Fruit fly (Drosophila melanogaster) whole organism, embryonic: ENCODE measurements around the gene TwdlW.
A peak's percentile ranks its signal among the peaks of the same experiment; 100 is the strongest.

Experiments
- Ada2b ChIP-seq: fragments of 200-800 bp; sonication (Bioruptor generic); IDR thresholded peaks from 2 replicates; pipeline ENCODE4 v1.3.6; 2022; ENCODE audit warnings: missing biosample characterization, missing genetic modification characterization
- Adf1 ChIP-seq: fragments of 200-800 bp; sonication (Bioruptor generic); IDR thresholded peaks from 2 replicates; pipeline ENCODE4 v1.3.6; 2022; ENCODE audit warnings: missing biosample characterization, missing genetic modification characterization
- BtbVII ChIP-seq: fragments of 200-800 bp; sonication (Bioruptor generic); optimal IDR thresholded peaks from 3 replicates; lab custom pipeline; 2017; ENCODE audit warnings: missing biosample characterization, mild to moderate bottlenecking, missing genetic modification characterization
- CG1024 ChIP-seq: fragments of 200-800 bp; sonication (Bioruptor generic); IDR thresholded peaks from 2 replicates; pipeline ENCODE4 v1.3.6; 2022; ENCODE audit warnings: missing biosample characterization, missing genetic modification characterization
- CG11696 ChIP-seq: fragments of 200-800 bp; sonication (Bioruptor generic); IDR thresholded peaks from 2 replicates; pipeline ENCODE4 v1.3.6; 2022; ENCODE audit warnings: missing biosample characterization, missing genetic modification characterization
- CG12104 ChIP-seq: fragments of 200-800 bp; sonication (Bioruptor generic); optimal IDR thresholded peaks from 3 replicates; lab custom pipeline; 2016; ENCODE audit warnings: missing biosample characterization, missing genetic modification characterization
- CG12219 ChIP-seq: fragments of 200-800 bp; sonication (Bioruptor generic); optimal IDR thresholded peaks from 3 replicates; lab custom pipeline; 2018; ENCODE audit warnings: missing biosample characterization, mild to moderate bottlenecking, missing genetic modification characterization
- CG1529 ChIP-seq: fragments of 200-800 bp; sonication (Bioruptor generic); optimal IDR thresholded peaks from 3 replicates; lab custom pipeline; 2018; ENCODE audit warnings: missing biosample characterization, missing genetic modification characterization
- CG16815 ChIP-seq: fragments of 200-800 bp; sonication (Bioruptor generic); optimal IDR thresholded peaks from 3 replicates; lab custom pipeline; 2017; ENCODE audit warnings: missing biosample characterization, mild to moderate bottlenecking, missing genetic modification characterization
- CG17385 ChIP-seq: fragments of 200-800 bp; sonication (Bioruptor generic); optimal IDR thresholded peaks from 3 replicates; lab custom pipeline; 2018; ENCODE audit warnings: missing biosample characterization, mild to moderate bottlenecking, missing genetic modification characterization
- CG17829 ChIP-seq: fragments of 200-800 bp; optimal IDR thresholded peaks from 2 replicates; lab custom pipeline; 2019; ENCODE audit warnings: missing biosample characterization, mild to moderate bottlenecking, missing genetic modification characterization, moderate library complexity
- CG18011 ChIP-seq: fragments of 200-800 bp; sonication (Bioruptor generic); optimal IDR thresholded peaks from 2 replicates; lab custom pipeline; 2017; ENCODE audit warnings: missing biosample characterization, missing genetic modification characterization, mild to moderate bottlenecking, moderate library complexity, missing genotype
- CG18476 ChIP-seq: fragments of 200-800 bp; sonication (Bioruptor generic); optimal IDR thresholded peaks from 2 replicates; lab custom pipeline; 2016; ENCODE audit warnings: missing biosample characterization, mild to moderate bottlenecking, missing genetic modification characterization
- CG2712 ChIP-seq: fragments of 200-800 bp; optimal IDR thresholded peaks from 3 replicates; lab custom pipeline; 2019; ENCODE audit warnings: missing biosample characterization, mild to moderate bottlenecking, missing genetic modification characterization, moderate library complexity
- CG30020 ChIP-seq: fragments of 200-800 bp; optimal IDR thresholded peaks from 2 replicates; lab custom pipeline; 2019; ENCODE audit warnings: missing biosample characterization, mild to moderate bottlenecking, missing genetic modification characterization, moderate library complexity
- CG3407 ChIP-seq: fragments of 200-800 bp; sonication (Bioruptor generic); optimal IDR thresholded peaks from 2 replicates; lab custom pipeline; 2018; ENCODE audit warnings: missing biosample characterization, mild to moderate bottlenecking, missing genetic modification characterization
- CG3995 ChIP-seq: fragments of 200-800 bp; sonication (Bioruptor generic); optimal IDR thresholded peaks from 3 replicates; lab custom pipeline; 2016; ENCODE audit warnings: missing biosample characterization, missing genetic modification characterization
- CG6854 ChIP-seq: fragments of 200-800 bp; sonication (Bioruptor generic); optimal IDR thresholded peaks from 3 replicates; lab custom pipeline; 2017; ENCODE audit warnings: missing biosample characterization, mild to moderate bottlenecking, missing genetic modification characterization
- CG7271 ChIP-seq: fragments of 200-800 bp; sonication (Bioruptor generic); optimal IDR thresholded peaks from 2 replicates; lab custom pipeline; 2018; ENCODE audit warnings: missing biosample characterization, mild to moderate bottlenecking, missing genetic modification characterization, moderate library complexity
- CG7745 ChIP-seq: fragments of 200-800 bp; sonication (Bioruptor generic); optimal IDR thresholded peaks from 2 replicates; lab custom pipeline; 2018; ENCODE audit warnings: missing biosample characterization, mild to moderate bottlenecking, missing genetic modification characterization, moderate library complexity
- CG7963 ChIP-seq: fragments of 200-800 bp; sonication (Bioruptor generic); IDR thresholded peaks from 3 replicates; pipeline ENCODE4 v1.3.6; 2022; ENCODE audit warnings: missing biosample characterization, missing genetic modification characterization; ENCODE audit not compliant: partially characterized antibody
- CG9817 ChIP-seq: fragments of 200-800 bp; sonication (Bioruptor generic); optimal IDR thresholded peaks from 2 replicates; lab custom pipeline; 2018; ENCODE audit warnings: missing biosample characterization, mild to moderate bottlenecking, missing genetic modification characterization, moderate library complexity
- D19A ChIP-seq: fragments of 200-800 bp; optimal IDR thresholded peaks from 3 replicates; lab custom pipeline; 2019; ENCODE audit warnings: missing biosample characterization, mild to moderate bottlenecking, missing genetic modification characterization, moderate library complexity
- Dll ChIP-seq: fragments of 200-800 bp; sonication (Bioruptor generic); IDR thresholded peaks from 4 replicates; pipeline ENCODE4 v1.3.6; 2022; ENCODE audit warnings: missing biosample characterization, missing genetic modification characterization; ENCODE audit not compliant: partially characterized antibody
- HLH4C ChIP-seq: fragments of 200-800 bp; sonication (Bioruptor generic); IDR thresholded peaks from 3 replicates; pipeline ENCODE4 v1.3.6; 2022; ENCODE audit warnings: missing biosample characterization, missing genetic modification characterization; ENCODE audit not compliant: partially characterized antibody
- HLHmδ ChIP-seq: fragments of 200-800 bp; sonication (Bioruptor generic); optimal IDR thresholded peaks from 2 replicates; lab custom pipeline; 2018; ENCODE audit warnings: missing biosample characterization, mild to moderate bottlenecking, missing genetic modification characterization, moderate library complexity
- Oaz ChIP-seq: fragments of 200-800 bp; sonication (Bioruptor generic); IDR thresholded peaks from 2 replicates; pipeline ENCODE4 v1.3.6; 2022; ENCODE audit warnings: missing biosample characterization, missing genetic modification characterization
- Opbp ChIP-seq: fragments of 200-800 bp; sonication (Bioruptor generic); IDR thresholded peaks from 3 replicates; pipeline ENCODE4 v1.3.6; 2022; ENCODE audit warnings: missing biosample characterization, missing genetic modification characterization; ENCODE audit not compliant: partially characterized antibody
- Sry-δ ChIP-seq: fragments of 200-800 bp; sonication (Bioruptor generic); optimal IDR thresholded peaks from 2 replicates; lab custom pipeline; 2016; ENCODE audit warnings: missing biosample characterization, missing genetic modification characterization
- ab ChIP-seq: fragments of 200-800 bp; sonication (Bioruptor generic); optimal IDR thresholded peaks from 2 replicates; lab custom pipeline; 2016; ENCODE audit warnings: missing biosample characterization, missing genetic modification characterization
- br ChIP-seq: fragments of >200 bp; optimal IDR thresholded peaks from 2 replicates; lab custom pipeline; 2017
- cad ChIP-seq: fragments of >200 bp; optimal IDR thresholded peaks from 2 replicates; lab custom pipeline; 2017; ENCODE audit warnings: missing biosample characterization, missing genetic modification characterization
- cg ChIP-seq: fragments of 200-800 bp; sonication (Bioruptor generic); optimal IDR thresholded peaks from 3 replicates; lab custom pipeline; 2019; ENCODE audit warnings: missing biosample characterization, mild to moderate bottlenecking, missing genetic modification characterization, moderate library complexity
- chm ChIP-seq: fragments of 200-800 bp; sonication (Bioruptor generic); IDR thresholded peaks from 2 replicates; pipeline ENCODE4 v1.3.6; 2022; ENCODE audit warnings: missing biosample characterization, missing genetic modification characterization
- dmrt11E ChIP-seq: fragments of 200-800 bp; sonication (Bioruptor generic); optimal IDR thresholded peaks from 3 replicates; lab custom pipeline; 2018; ENCODE audit warnings: missing biosample characterization, mild to moderate bottlenecking, missing genetic modification characterization, moderate library complexity
- dmrt99B ChIP-seq: fragments of 200-800 bp; sonication (Bioruptor generic); optimal IDR thresholded peaks from 2 replicates; lab custom pipeline; 2018; ENCODE audit warnings: missing biosample characterization, mild to moderate bottlenecking, missing genetic modification characterization, moderate library complexity
- ems ChIP-seq: fragments of 200-800 bp; sonication (Bioruptor generic); optimal IDR thresholded peaks from 3 replicates; lab custom pipeline; 2016; ENCODE audit warnings: missing biosample characterization, missing genetic modification characterization
- exex ChIP-seq: fragments of 200-800 bp; sonication (Bioruptor generic); optimal IDR thresholded peaks from 4 replicates; lab custom pipeline; 2018; ENCODE audit warnings: missing biosample characterization, mild to moderate bottlenecking, missing genetic modification characterization, moderate library complexity
- ftz-f1 ChIP-seq: fragments of 200-800 bp; sonication (Bioruptor generic); optimal IDR thresholded peaks from 2 replicates; lab custom pipeline; 2016; ENCODE audit warnings: missing biosample characterization, missing genetic modification characterization
- gcm ChIP-seq: fragments of 200-800 bp; sonication (Bioruptor generic); optimal IDR thresholded peaks from 2 replicates; lab custom pipeline; 2019; ENCODE audit warnings: missing biosample characterization, mild to moderate bottlenecking, missing genetic modification characterization, moderate library complexity
- gcm2 ChIP-seq: fragments of 200-800 bp; sonication (Bioruptor generic); optimal IDR thresholded peaks from 2 replicates; lab custom pipeline; 2016; ENCODE audit warnings: missing biosample characterization, missing genetic modification characterization
- ham ChIP-seq: fragments of 200-800 bp; sonication (Bioruptor generic); IDR thresholded peaks from 2 replicates; pipeline ENCODE4 v1.3.6; 2022; ENCODE audit warnings: missing biosample characterization, missing genetic modification characterization
- kay ChIP-seq: fragments of 200-800 bp; sonication (Bioruptor generic); optimal IDR thresholded peaks from 2 replicates; lab custom pipeline; 2016; ENCODE audit warnings: missing biosample characterization, missing genetic modification characterization
- knrl ChIP-seq: fragments of 200-800 bp; sonication (Bioruptor generic); IDR thresholded peaks from 3 replicates; pipeline ENCODE4 v1.3.6; 2022; ENCODE audit warnings: missing biosample characterization, missing genetic modification characterization; ENCODE audit not compliant: partially characterized antibody
- mam ChIP-seq: fragments of 200-800 bp; sonication (Bioruptor generic); optimal IDR thresholded peaks from 3 replicates; lab custom pipeline; 2016; ENCODE audit warnings: missing biosample characterization, missing genetic modification characterization
- sens-2 ChIP-seq: fragments of 200-800 bp; sonication (Bioruptor generic); IDR thresholded peaks from 2 replicates; pipeline ENCODE4 v1.3.6; 2022; ENCODE audit warnings: missing biosample characterization, missing genetic modification characterization
- shn ChIP-seq: fragments of 200-800 bp; sonication (Bioruptor generic); optimal IDR thresholded peaks from 3 replicates; lab custom pipeline; 2016; ENCODE audit warnings: missing biosample characterization, missing genetic modification characterization
- slou ChIP-seq: fragments of 200-800 bp; sonication (Bioruptor generic); optimal IDR thresholded peaks from 3 replicates; lab custom pipeline; 2016; ENCODE audit warnings: missing biosample characterization, missing genetic modification characterization
- ssp ChIP-seq: fragments of 200-800 bp; sonication (Bioruptor generic); IDR thresholded peaks from 2 replicates; pipeline ENCODE4 v1.3.6; 2022; ENCODE audit warnings: missing biosample characterization, missing genetic modification characterization
- tna ChIP-seq: fragments of 200-800 bp; sonication (Bioruptor generic); IDR thresholded peaks from 2 replicates; pipeline ENCODE4 v1.3.6; 2022; ENCODE audit warnings: missing biosample characterization, missing genetic modification characterization; ENCODE audit not compliant: partially characterized antibody
- unpg ChIP-seq: fragments of 200-800 bp; sonication (Bioruptor generic); optimal IDR thresholded peaks from 3 replicates; lab custom pipeline; 2018; ENCODE audit warnings: missing biosample characterization, mild to moderate bottlenecking, missing genetic modification characterization, moderate library complexity
- zen2 ChIP-seq: fragments of 200-800 bp; sonication (Bioruptor generic); IDR thresholded peaks from 3 replicates; pipeline ENCODE4 v1.3.6; 2022; ENCODE audit warnings: missing biosample characterization, missing genetic modification characterization; ENCODE audit not compliant: partially characterized antibody

TwdlW gene

DNA sequence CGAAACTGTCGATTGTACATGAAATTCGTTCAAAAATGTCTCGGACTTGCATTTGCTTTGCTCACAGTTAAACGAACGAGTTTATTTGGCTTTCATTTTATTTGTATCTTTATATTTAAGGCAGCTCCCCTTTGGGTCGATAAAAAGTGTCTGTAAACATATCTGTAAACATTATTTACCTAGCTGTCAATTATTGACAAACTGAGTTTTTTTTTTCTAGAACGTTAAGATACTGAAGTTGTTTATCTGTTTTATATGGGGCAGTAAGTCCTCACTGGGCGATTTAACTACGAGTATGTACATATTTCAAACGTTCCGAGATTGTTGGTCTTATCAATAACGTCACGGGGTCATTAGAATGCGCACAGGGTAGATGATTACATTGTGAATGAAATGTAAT, 26.5 kb downstream of the TwdlW start (continued):
- TF ChIP-seq gcm2 (GFP tag; lab: Kevin White, UChicago) (no peak), CG18011 (GFP tag; lab: Kevin White, UChicago) (peak; percentile 9), CG3407 (GFP tag; lab: Kevin White, UChicago) (peak; percentile 55), Oaz (GFP tag; lab: Robert Waterston, UW) (no peak), CG16815 (GFP tag; lab: Kevin White, UChicago) (no peak), HLHmδ (GFP tag; lab: Kevin White, UChicago) (no peak), ham (no peak), unpg (peak; percentile 46), CG3995 (GFP tag; lab: Kevin White, UChicago) (no peak), CG11696 (GFP tag; lab: Robert Waterston, UW) (no peak), CG30020 (tag; lab: Kevin White, UChicago) (no peak), CG17829 (no peak), cad (GFP tag; lab: Kevin White, UChicago) (no peak), zen2 (GFP tag; lab: Robert Waterston, UW) (no peak), cg (no peak), dmrt99B (tag; lab: Kevin White, UChicago) (no peak), CG7745 (tag; lab: Kevin White, UChicago) (peak; percentile 59), Dll (GFP tag; lab: Robert Waterston, UW) (no peak), CG12219 (GFP tag; lab: Kevin White, UChicago) (peak; percentile 37), tna (GFP tag; lab: Robert Waterston, UW) (no peak), exex (tag; lab: Kevin White, UChicago) (peak; percentile 48), D19A (tag; lab: Kevin White, UChicago) (no peak), slou (GFP tag; lab: Kevin White, UChicago) (no peak), ab (no peak), br (lab: Kevin White, UChicago) (no peak), ems (GFP tag; lab: Kevin White, UChicago) (no peak), CG6854 (GFP tag; lab: Kevin White, UChicago) (peak; percentile 31), CG1529 (GFP tag; lab: Kevin White, UChicago) (peak; percentile 35), CG9817 (no peak), Adf1 (GFP tag; lab: Robert Waterston, UW) (no peak), gcm (GFP tag; lab: Kevin White, UChicago) (peak; percentile 58), mam (GFP tag; lab: Kevin White, UChicago) (no peak), knrl (no peak), CG1024 (no peak), BtbVII (peak; percentile 71), CG12104 (GFP tag; lab: Kevin White, UChicago) (no peak), chm (GFP tag; lab: Robert Waterston, UW) (no peak), CG7963 (GFP tag; lab: Robert Waterston, UW) (no peak), CG18476 (GFP tag; lab: Kevin White, UChicago) (no peak), sens-2 (GFP tag; lab: Robert Waterston, UW) (no peak), Opbp (GFP tag; lab: Robert Waterston, UW) (no peak), ftz-f1 (no peak), ssp (GFP tag; lab: Robert Waterston, UW) (no peak), HLH4C (GFP tag; lab: Robert Waterston, UW) (no peak), Ada2b (GFP tag; lab: Robert Waterston, UW) (no peak), shn (GFP tag; lab: Kevin White, UChicago) (no peak), CG17385 (GFP tag; lab: Kevin White, UChicago) (no peak), dmrt11E (tag; lab: Kevin White, UChicago) (no peak), CG7271 (no peak), CG2712 (tag; lab: Kevin White, UChicago) (peak; percentile 40), kay (GFP tag; lab: Kevin White, UChicago) (no peak), Sry-δ (no peak)
